Worm (Caenorhabditis elegans) whole organism, late embryonic: Measurements from ENCODE around the gene glb-14.

Source experiments
- C08G9.2 ChIP-seq: sonication (generic microtip); optimal IDR thresholded peaks from 2 replicates; lab custom pipeline; 2016; ENCODE audit warnings: mild to moderate bottlenecking, missing genetic modification characterization, moderate library complexity, missing compliant biosample characterization
- K09A11.1 ChIP-seq: sonication (generic microtip); optimal IDR thresholded peaks from 2 replicates; lab custom pipeline; 2017; ENCODE audit warnings: antibody characterized with exemption, mild to moderate bottlenecking, missing genetic modification characterization, missing compliant biosample characterization; ENCODE audit not compliant: insufficient read depth
- T23F11.4 ChIP-seq: fragments of 200-800 bp; sonication (Bioruptor generic); optimal IDR thresholded peaks from 2 replicates; lab custom pipeline; 2018; ENCODE audit warnings: mild to moderate bottlenecking, missing genetic modification characterization, missing compliant biosample characterization
- ceh-14 ChIP-seq: sonication (generic microtip); optimal IDR thresholded peaks from 2 replicates; lab custom pipeline; 2016; ENCODE audit warnings: missing genotype, missing genetic modification characterization, missing compliant biosample characterization
- ceh-18 ChIP-seq: sonication (generic microtip); optimal IDR thresholded peaks from 2 replicates; lab custom pipeline; 2016; ENCODE audit warnings: missing genetic modification characterization, missing compliant biosample characterization
- ceh-24 ChIP-seq: sonication (generic microtip); optimal IDR thresholded peaks from 2 replicates; lab custom pipeline; 2016; ENCODE audit warnings: mild to moderate bottlenecking, missing genetic modification characterization, missing compliant biosample characterization
- ceh-31 ChIP-seq: sonication (generic microtip); optimal IDR thresholded peaks from 2 replicates; lab custom pipeline; 2016; ENCODE audit warnings: missing genetic modification characterization, missing compliant biosample characterization
- ceh-34 ChIP-seq: sonication (generic microtip); optimal IDR thresholded peaks from 2 replicates; lab custom pipeline; 2016; ENCODE audit warnings: mild to moderate bottlenecking, missing genetic modification characterization, missing compliant biosample characterization
- ceh-45 ChIP-seq: fragments of 200-800 bp; sonication (Bioruptor generic); IDR thresholded peaks from 2 replicates; pipeline ENCODE4 v1.3.6; 2022; ENCODE audit warnings: missing genetic modification reagents, missing genetic modification characterization, missing compliant biosample characterization
- ceh-6 ChIP-seq: fragments of 200-800 bp; sonication (Bioruptor generic); optimal IDR thresholded peaks from 2 replicates; lab custom pipeline; 2018; ENCODE audit warnings: mild to moderate bottlenecking, missing genetic modification characterization, missing compliant biosample characterization
- dmd-4 ChIP-seq: sonication (generic microtip); optimal IDR thresholded peaks from 2 replicates; lab custom pipeline; 2016; ENCODE audit warnings: borderline replicate concordance, missing genetic modification characterization, missing compliant biosample characterization
- elt-2 ChIP-seq: sonication (generic microtip); optimal IDR thresholded peaks from 2 replicates; lab custom pipeline; 2016; ENCODE audit warnings: missing genetic modification reagents, missing genetic modification characterization, missing compliant biosample characterization
- eyg-1 ChIP-seq: sonication (generic microtip); optimal IDR thresholded peaks from 2 replicates; lab custom pipeline; 2016; ENCODE audit warnings: missing genotype, missing genetic modification characterization, missing compliant biosample characterization
- fkh-10 ChIP-seq: fragments of 150-350 bp; optimal IDR thresholded peaks from 2 replicates; lab custom pipeline; 2014; ENCODE audit warnings: missing biosample characterization, missing genetic modification reagents, missing genetic modification characterization
- hlh-15 ChIP-seq: sonication (generic microtip); optimal IDR thresholded peaks from 2 replicates; lab custom pipeline; 2016; ENCODE audit warnings: missing genetic modification characterization, missing compliant biosample characterization
- hlh-6 ChIP-seq: sonication (generic microtip); optimal IDR thresholded peaks from 2 replicates; lab custom pipeline; 2016; ENCODE audit warnings: missing genotype, missing genetic modification characterization, missing compliant biosample characterization
- hlh-8 ChIP-seq: sonication (generic microtip); optimal IDR thresholded peaks from 2 replicates; lab custom pipeline; 2016; ENCODE audit warnings: missing genotype, missing genetic modification characterization, missing compliant biosample characterization
- lim-6 ChIP-seq: sonication (generic microtip); optimal IDR thresholded peaks from 2 replicates; lab custom pipeline; 2016; ENCODE audit warnings: missing genetic modification characterization, missing compliant biosample characterization
- lin-11 ChIP-seq: fragments of 200-800 bp; sonication (Bioruptor generic); optimal IDR thresholded peaks from 2 replicates; lab custom pipeline; 2018; ENCODE audit warnings: mild to moderate bottlenecking, missing genetic modification characterization, missing compliant biosample characterization
- nhr-11 ChIP-seq: fragments of 150-350 bp; optimal IDR thresholded peaks from 2 replicates; lab custom pipeline; 2014; ENCODE audit warnings: missing biosample characterization, missing genetic modification characterization
- odd-2 ChIP-seq: sonication (generic microtip); optimal IDR thresholded peaks from 2 replicates; lab custom pipeline; 2017; ENCODE audit warnings: antibody characterized with exemption, mild to moderate bottlenecking, missing genetic modification characterization, missing compliant biosample characterization
- pat-9 ChIP-seq: fragments of 200-800 bp; sonication (Bioruptor generic); optimal IDR thresholded peaks from 2 replicates; lab custom pipeline; 2018; ENCODE audit warnings: mild to moderate bottlenecking, missing genetic modification characterization, moderate library complexity, missing compliant biosample characterization
- pha-2 ChIP-seq: sonication (generic microtip); optimal IDR thresholded peaks from 2 replicates; lab custom pipeline; 2017; ENCODE audit warnings: mild to moderate bottlenecking, missing genetic modification characterization, missing compliant biosample characterization
- pros-1 ChIP-seq: fragments of 150-350 bp; optimal IDR thresholded peaks from 2 replicates; lab custom pipeline; 2014; ENCODE audit warnings: missing biosample characterization, missing genetic modification reagents, missing genetic modification characterization
- sox-2 ChIP-seq: fragments of 200-800 bp; sonication (Bioruptor generic); IDR thresholded peaks from 2 replicates; pipeline ENCODE4 v1.3.6; 2022; ENCODE audit warnings: missing genetic modification reagents, missing genetic modification characterization, missing compliant biosample characterization
- sox-4 ChIP-seq: sonication (generic microtip); optimal IDR thresholded peaks from 2 replicates; lab custom pipeline; 2017; ENCODE audit warnings: mild to moderate bottlenecking, missing genetic modification characterization, inconsistent platforms, missing compliant biosample characterization
- tbx-2 ChIP-seq: sonication (generic microtip); optimal IDR thresholded peaks from 2 replicates; lab custom pipeline; 2016; ENCODE audit warnings: missing genetic modification characterization, missing compliant biosample characterization
- tbx-7 ChIP-seq: sonication (generic microtip); optimal IDR thresholded peaks from 2 replicates; lab custom pipeline; 2016; ENCODE audit warnings: missing genotype, missing genetic modification characterization, missing compliant biosample characterization
- unc-3 ChIP-seq, 2 experiments: fragments of 200-800 bp in 1 of 2; sonication (Bioruptor generic) in 1 of 2; sonication (generic microtip) in 1 of 2; conservative IDR thresholded peaks in 1 of 2; optimal IDR thresholded peaks in 1 of 2; 2 replicates each; pipeline versions ENCODE4 v1.3.6 to Lab custom; 2016 to 2022; ENCODE audit warnings: missing compliant biosample characterization in 2 of 2, missing genetic modification characterization in 2 of 2, missing genetic modification reagents in 1 of 2
- unc-42 ChIP-seq: sonication (generic microtip); optimal IDR thresholded peaks from 2 replicates; lab custom pipeline; 2016; ENCODE audit warnings: missing genotype, missing genetic modification characterization, missing compliant biosample characterization
- unc-86 ChIP-seq: sonication (generic microtip); optimal IDR thresholded peaks from 2 replicates; lab custom pipeline; 2016; ENCODE audit warnings: missing genetic modification characterization, missing compliant biosample characterization
- ztf-16 ChIP-seq: sonication (generic microtip); optimal IDR thresholded peaks from 2 replicates; lab custom pipeline; 2017; ENCODE audit warnings: missing genetic modification characterization, missing compliant biosample characterization

glb-14 gene

ce11 chrV:15533096-15533495 lies 11.7 kb downstream of the glb-14 start, which contains the start of gene F21A3.11:
F21A3.11 (minus strand) TSS chrV:15533212.
- peak; percentile 69 for TF ChIP-seq elt-2 (tag; lab: Kevin White, UChicago)
- no peak for TF ChIP-seq ceh-34

DNA sequence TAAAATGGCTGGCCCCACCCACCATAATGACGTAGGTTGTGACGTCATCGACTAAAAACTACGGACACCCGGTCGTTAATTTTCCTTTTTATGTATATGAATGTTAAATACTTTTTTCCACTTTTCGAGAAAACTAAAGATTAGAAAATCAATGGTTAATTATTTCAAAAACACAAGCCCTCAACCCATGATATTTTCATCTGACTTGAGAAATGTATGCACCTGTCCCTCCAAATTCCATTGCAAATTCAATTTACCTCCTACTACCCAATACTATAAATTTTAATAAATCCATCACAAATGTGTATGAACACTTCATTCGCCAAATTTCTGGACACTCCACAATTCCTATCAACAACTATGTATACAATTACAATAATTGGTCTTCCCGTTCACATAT lies 15.7 kb downstream of the glb-14 start, which contains the start of gene srh-276:
Gene srh-276 (plus strand): TSS at position 301 of the 400 bp plus-strand sequence.
- TF ChIP-seq fkh-10 (GFP tag; lab: Kevin White, UChicago) (no peak), pha-2 (tag; lab: Kevin White, UChicago) (no peak), hlh-15 (no peak), dmd-4 (tag; lab: Kevin White, UChicago) (no peak)

DNA sequence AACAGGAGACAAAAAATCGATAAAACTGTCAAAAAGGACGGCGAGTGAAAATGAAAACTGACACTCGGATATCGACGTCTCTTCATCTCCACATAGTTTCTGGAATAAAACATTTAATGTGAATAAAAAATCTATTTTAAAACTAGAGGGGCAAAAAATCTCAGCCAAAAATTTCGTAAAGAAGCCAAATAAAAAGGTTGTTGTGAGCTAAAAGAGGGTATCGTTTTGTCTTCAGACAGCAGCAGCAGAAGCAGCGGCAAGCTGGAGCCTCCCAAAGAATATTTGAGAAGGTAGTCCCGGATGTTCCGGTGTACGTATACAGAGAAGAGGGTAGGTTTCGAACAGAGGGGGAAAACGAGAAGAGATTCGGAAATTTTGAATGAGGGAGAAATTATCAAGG lies 22.9 kb downstream of the glb-14 start, which contains the start of gene lgc-31:
Gene lgc-31 (minus strand): TSS at position 101 of the 400 bp plus-strand sequence.
- no peak for TF ChIP-seq tbx-7 (tag; lab: Kevin White, UChicago)
- no peak for TF ChIP-seq fkh-10 (GFP tag; lab: Kevin White, UChicago)
- no peak for TF ChIP-seq ceh-24 (tag; lab: Kevin White, UChicago)
- TF ChIP-seq ceh-14 = no peak
- no peak for TF ChIP-seq pros-1 (tag; lab: Kevin White, UChicago)
- TF ChIP-seq unc-42 (tag; lab: Kevin White, UChicago) = no peak
- no peak for TF ChIP-seq ceh-34

DNA sequence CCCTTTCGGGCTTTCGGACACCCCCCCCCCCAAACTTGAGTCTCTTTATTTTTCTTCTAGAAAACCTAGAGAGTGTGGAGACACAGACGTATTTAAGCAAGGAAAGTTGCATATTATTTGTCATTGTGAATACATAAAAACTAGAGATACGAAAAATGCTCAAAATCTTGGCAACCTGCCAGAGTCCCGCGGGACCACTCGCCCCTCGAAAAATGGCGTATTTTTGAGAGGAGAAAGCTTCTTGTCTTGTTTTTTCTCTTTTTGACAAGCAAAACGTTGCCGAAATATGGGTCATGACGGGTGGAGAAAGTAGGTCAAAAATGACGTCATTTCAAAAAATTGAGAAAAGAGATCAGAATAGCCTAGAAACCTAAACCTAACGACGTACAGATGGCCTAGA lies 24.4 kb downstream of the glb-14 start:
- TF ChIP-seq lim-6 (tag; lab: Kevin White, UChicago) (no peak), unc-3 (GFP tag; conservative IDR thresholded peaks at IDR 0.05; lab: Robert Waterston, UW) (no peak), unc-3 (tag; optimal IDR thresholded peaks at IDR 0.05; lab: Kevin White, UChicago) (peak; percentile 3)

DNA sequence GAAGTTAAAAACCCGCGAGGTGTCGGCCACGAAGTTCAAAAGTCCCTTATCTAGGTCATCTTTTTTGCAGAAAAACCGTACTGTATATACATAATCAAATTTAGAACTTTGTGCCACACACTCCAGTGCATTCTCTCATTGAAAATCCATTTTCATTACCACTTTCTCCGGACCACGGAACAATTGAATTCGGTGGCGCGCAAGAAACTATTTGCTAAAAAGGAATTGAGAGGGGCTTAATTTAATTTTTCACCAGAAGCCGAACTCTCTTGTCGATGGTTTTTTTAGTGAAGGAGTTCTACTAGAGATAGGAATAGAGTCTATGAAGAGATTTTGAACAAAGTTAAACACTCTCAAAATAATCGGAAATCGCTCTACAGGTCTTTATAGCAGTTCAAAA lies 24.9 kb downstream of the glb-14 start:
- TF ChIP-seq ceh-31 (tag; lab: Kevin White, UChicago) = peak; percentile 2
- no peak for TF ChIP-seq ceh-18 (tag; lab: Kevin White, UChicago)

ce11 chrV:15517413-15517812 lies 27.4 kb downstream of the glb-14 start, which contains the start of gene F21A3.3:
F21A3.3 (plus strand) TSS chrV:15517713.
- TF ChIP-seq ceh-45 (GFP tag; lab: Robert Waterston, UW) = no peak
- no peak for TF ChIP-seq tbx-2 (tag; lab: Kevin White, UChicago)
- no peak for TF ChIP-seq hlh-6 (tag; lab: Kevin White, UChicago)
- no peak for TF ChIP-seq sox-2
- TF ChIP-seq eyg-1 = no peak
- TF ChIP-seq T23F11.4 (GFP tag; lab: Kevin White, UChicago) = no peak
- no peak for TF ChIP-seq ceh-14
- no peak for TF ChIP-seq ceh-6
- TF ChIP-seq C08G9.2 (tag; lab: Kevin White, UChicago) = no peak
- no peak for TF ChIP-seq K09A11.1 (tag; lab: Kevin White, UChicago)
- TF ChIP-seq unc-86 (tag; lab: Kevin White, UChicago) = no peak
- no peak for TF ChIP-seq lin-11 (tag; lab: Kevin White, UChicago)
- no peak for TF ChIP-seq pat-9 (tag; lab: Kevin White, UChicago)
- no peak for TF ChIP-seq hlh-8
- TF ChIP-seq odd-2 (tag; lab: Kevin White, UChicago) = no peak
- TF ChIP-seq dmd-4 (tag; lab: Kevin White, UChicago) = no peak
- no peak for TF ChIP-seq nhr-11 (tag; lab: Kevin White, UChicago)
- TF ChIP-seq ztf-16 (tag; lab: Kevin White, UChicago) = no peak
- no peak for TF ChIP-seq sox-4 (tag; lab: Kevin White, UChicago)
